Worm (Caenorhabditis elegans) whole organism, L1 larva: ENCODE measurements around the gene R01H2.2.

ENCODE experiments used
- mdl-1 ChIP-seq, 2 experiments: fragments of 150-350 bp; optimal IDR thresholded peaks; 2 replicates each; lab custom pipeline; 2014 to 2017; ENCODE audit warnings: missing biosample characterization in 2 of 2, missing genetic modification characterization in 2 of 2, inconsistent platforms in 1 of 2
- snpc-4 ChIP-seq: fragments of 150-350 bp; optimal IDR thresholded peaks from 2 replicates; lab custom pipeline; 2014; ENCODE audit warnings: missing biosample characterization, missing genetic modification characterization

- TF ChIP-seq mdl-1 (tag; optimal IDR thresholded peaks at IDR 0.05; lab: Kevin White, UChicago) (no peak), snpc-4 (tag; lab: Kevin White, UChicago) (no peak)
These were observed 35.1 kb upstream of the R01H2.2 start, which contains the start of gene rfl-1 for ce11 chrIII:7021156-7021637.
